Worm (Caenorhabditis elegans) whole organism, L2 larva: ENCODE measurements around the gene fbxa-86.
A peak's percentile ranks its signal among the peaks of the same experiment; 100 is the strongest.

Experiments
- F13H6.1 ChIP-seq: sonication (generic microtip); optimal IDR thresholded peaks from 2 replicates; lab custom pipeline; 2016; ENCODE audit warnings: missing genetic modification characterization, missing compliant biosample characterization
- Y55F3AM.14 ChIP-seq: fragments of 200-800 bp; sonication (Bioruptor generic); optimal IDR thresholded peaks from 2 replicates; lab custom pipeline; 2018; ENCODE audit warnings: mild to moderate bottlenecking, missing genetic modification characterization, missing compliant biosample characterization
- ZK546.5 ChIP-seq: sonication (generic microtip); optimal IDR thresholded peaks from 2 replicates; lab custom pipeline; 2017; ENCODE audit warnings: missing biosample characterization, missing genetic modification characterization
- alr-1 ChIP-seq: fragments of 150-350 bp; optimal IDR thresholded peaks from 2 replicates; lab custom pipeline; 2014; ENCODE audit warnings: missing biosample characterization, missing genetic modification characterization
- aly-2 ChIP-seq: fragments of 150-350 bp; optimal IDR thresholded peaks from 2 replicates; lab custom pipeline; 2014; ENCODE audit warnings: missing biosample characterization, missing genetic modification characterization
- blmp-1 ChIP-seq: sonication (generic microtip); optimal IDR thresholded peaks from 2 replicates; lab custom pipeline; 2017; ENCODE audit warnings: missing genetic modification characterization, mild to moderate bottlenecking, missing compliant biosample characterization, antibody characterized with exemption, moderate library complexity; ENCODE audit not compliant: insufficient read depth
- ceh-82 ChIP-seq: fragments of 150-350 bp; optimal IDR thresholded peaks from 2 replicates; lab custom pipeline; 2014; ENCODE audit warnings: missing biosample characterization, missing genetic modification characterization
- dmd-4 ChIP-seq: sonication (generic microtip); optimal IDR thresholded peaks from 2 replicates; lab custom pipeline; 2017; ENCODE audit warnings: missing biosample characterization, missing genetic modification characterization
- egl-27 ChIP-seq: sonication (generic microtip); optimal IDR thresholded peaks from 3 replicates; lab custom pipeline; 2017; ENCODE audit warnings: missing biosample characterization, missing genetic modification reagents, missing genetic modification characterization
- elt-3 ChIP-seq: sonication (generic microtip); optimal IDR thresholded peaks from 2 replicates; lab custom pipeline; 2017; ENCODE audit warnings: missing biosample characterization, missing genetic modification characterization
- fos-1 ChIP-seq: fragments of 150-350 bp; optimal IDR thresholded peaks from 2 replicates; lab custom pipeline; 2014; ENCODE audit warnings: missing biosample characterization, missing genetic modification characterization
- lin-13 ChIP-seq: fragments of 150-350 bp; optimal IDR thresholded peaks from 2 replicates; lab custom pipeline; 2014; ENCODE audit warnings: missing biosample characterization, missing genetic modification reagents, missing genetic modification characterization
- lin-39 ChIP-seq: fragments of 150-350 bp; optimal IDR thresholded peaks from 2 replicates; lab custom pipeline; 2014; ENCODE audit warnings: missing biosample characterization, missing genetic modification reagents, missing genetic modification characterization
- mbf-1 ChIP-seq: sonication (generic microtip); optimal IDR thresholded peaks from 2 replicates; lab custom pipeline; 2017; ENCODE audit warnings: missing biosample characterization, missing genetic modification characterization
- nhr-10 ChIP-seq: sonication (generic microtip); optimal IDR thresholded peaks from 2 replicates; lab custom pipeline; 2017; ENCODE audit warnings: missing biosample characterization, missing genetic modification characterization
- nhr-11 ChIP-seq: fragments of 150-350 bp; optimal IDR thresholded peaks from 2 replicates; lab custom pipeline; 2014; ENCODE audit warnings: missing biosample characterization, missing genetic modification characterization
- nhr-129 ChIP-seq: fragments of 150-350 bp; optimal IDR thresholded peaks from 2 replicates; lab custom pipeline; 2014; ENCODE audit warnings: missing biosample characterization, missing genetic modification characterization
- nhr-21 ChIP-seq: fragments of 150-350 bp; optimal IDR thresholded peaks from 2 replicates; lab custom pipeline; 2014; ENCODE audit warnings: missing biosample characterization, missing genetic modification characterization
- nhr-237 ChIP-seq: fragments of 150-350 bp; optimal IDR thresholded peaks from 2 replicates; lab custom pipeline; 2014; ENCODE audit warnings: missing biosample characterization, missing genetic modification characterization
- nhr-25 ChIP-seq: fragments of 150-350 bp; sonication (generic microtip); optimal IDR thresholded peaks from 3 replicates; lab custom pipeline; 2014; ENCODE audit warnings: missing biosample characterization, missing genetic modification characterization
- nhr-6 ChIP-seq: fragments of 150-350 bp; optimal IDR thresholded peaks from 2 replicates; lab custom pipeline; 2014; ENCODE audit warnings: missing biosample characterization, missing genetic modification characterization
- nhr-77 ChIP-seq: fragments of 150-350 bp; optimal IDR thresholded peaks from 2 replicates; lab custom pipeline; 2014; ENCODE audit warnings: missing biosample characterization, missing genetic modification characterization
- sem-4 ChIP-seq: fragments of 150-350 bp; optimal IDR thresholded peaks from 2 replicates; lab custom pipeline; 2014; ENCODE audit warnings: missing biosample characterization, missing genetic modification reagents, missing genetic modification characterization
- sma-3 ChIP-seq: sonication (generic microtip); optimal IDR thresholded peaks from 2 replicates; lab custom pipeline; 2016; ENCODE audit warnings: missing genetic modification reagents, missing genetic modification characterization, missing compliant biosample characterization
- sma-9 ChIP-seq, 2 experiments: fragments of 150-350 bp in 1 of 2; sonication (generic microtip) in 1 of 2; optimal IDR thresholded peaks; 2 replicates each; lab custom pipeline; 2014 to 2016; ENCODE audit warnings: missing genetic modification characterization in 2 of 2, mild to moderate bottlenecking in 1 of 2, missing biosample characterization in 1 of 2, missing compliant biosample characterization in 1 of 2, missing genetic modification reagents in 1 of 2, moderate library complexity in 1 of 2
- unc-39 ChIP-seq: fragments of 150-350 bp; optimal IDR thresholded peaks from 2 replicates; lab custom pipeline; 2014; ENCODE audit warnings: missing biosample characterization, missing genetic modification characterization
- unc-62 ChIP-seq: fragments of 150-350 bp; optimal IDR thresholded peaks from 2 replicates; lab custom pipeline; 2014; ENCODE audit warnings: missing biosample characterization, missing genetic modification reagents, missing genetic modification characterization
- zag-1 ChIP-seq: fragments of 150-350 bp; optimal IDR thresholded peaks from 2 replicates; lab custom pipeline; 2014; ENCODE audit warnings: missing biosample characterization, missing genetic modification characterization
- ztf-1 ChIP-seq: fragments of 200-800 bp; sonication (Bioruptor generic); conservative IDR thresholded peaks from 2 replicates; pipeline ENCODE4 v1.3.6; 2022; ENCODE audit warnings: missing genetic modification characterization, missing compliant biosample characterization
- ztf-11 ChIP-seq: sonication (generic microtip); optimal IDR thresholded peaks from 2 replicates; lab custom pipeline; 2017; ENCODE audit warnings: missing biosample characterization, missing genetic modification characterization
- ztf-4 ChIP-seq: fragments of 150-350 bp; optimal IDR thresholded peaks from 2 replicates; lab custom pipeline; 2014; ENCODE audit warnings: missing biosample characterization, missing genetic modification characterization

fbxa-86 gene

DNA sequence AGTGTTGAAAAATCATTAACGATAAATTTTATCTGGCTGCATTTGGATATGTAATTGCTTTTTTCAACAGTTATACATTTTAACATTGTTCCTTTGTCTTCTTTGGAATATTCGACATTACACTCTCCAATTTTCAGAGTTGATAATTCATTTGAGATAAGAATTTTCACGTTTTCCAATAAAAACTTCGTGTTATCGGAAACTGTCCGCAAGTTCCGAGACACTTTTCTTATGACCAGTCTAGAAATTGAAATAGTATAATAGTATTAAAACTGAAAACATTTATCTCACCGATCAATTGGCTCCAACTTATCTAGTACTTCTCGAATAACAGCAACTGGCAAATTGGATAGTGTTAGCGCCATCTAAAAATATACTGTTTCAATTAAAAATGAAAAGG, at the start of gene fbxa-86:
TSS of gene fbxa-86 (minus strand) at position 367 of the 400 bp plus-strand sequence.
- TF ChIP-seq lin-39 (no peak), fos-1 (peak; percentile 69)
- TF ChIP-seq, all 48 proteins: peak for 1

DNA sequence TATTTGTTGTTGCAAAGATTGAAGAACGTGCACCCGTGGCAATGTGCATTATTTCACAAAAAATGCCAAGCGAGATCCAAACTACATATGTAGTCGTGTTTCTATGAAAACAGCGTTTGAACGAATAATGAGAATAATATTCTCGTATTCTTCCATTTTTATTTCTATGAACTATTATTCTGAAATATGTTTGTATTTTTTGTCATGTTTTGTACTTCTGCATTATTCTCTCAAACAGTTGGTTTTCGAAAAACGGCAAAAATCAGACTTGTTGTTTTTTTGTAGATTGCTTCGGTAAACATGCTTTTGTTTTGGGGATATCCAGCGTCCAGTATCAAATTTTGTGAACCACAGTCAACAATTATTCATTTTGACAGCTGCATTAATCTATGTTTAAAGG, 48.4 kb upstream of the fbxa-86 start, which contains the start of gene clec-177:
TSS of gene clec-177 (plus strand) at position 301 of the 400 bp plus-strand sequence.
- TF ChIP-seq nhr-237 (tag; lab: Kevin White, UChicago): no peak
- TF ChIP-seq sma-9 (GFP tag; optimal IDR thresholded peaks at IDR 0.05; lab: Kevin White, UChicago): no peak
- TF ChIP-seq sma-9 (tag; optimal IDR thresholded peaks at IDR 0.05; lab: Kevin White, UChicago): no peak
- TF ChIP-seq nhr-129: no peak
- TF ChIP-seq nhr-77 (tag; lab: Kevin White, UChicago): no peak
- TF ChIP-seq elt-3 (tag; lab: Kevin White, UChicago): no peak
- no peak for TF ChIP-seq dmd-4
- no peak for TF ChIP-seq zag-1 (tag; lab: Kevin White, UChicago)
- TF ChIP-seq lin-39: no peak
- TF ChIP-seq ztf-11 (tag; lab: Kevin White, UChicago): no peak
- no peak for TF ChIP-seq ztf-4 (tag; lab: Kevin White, UChicago)

DNA sequence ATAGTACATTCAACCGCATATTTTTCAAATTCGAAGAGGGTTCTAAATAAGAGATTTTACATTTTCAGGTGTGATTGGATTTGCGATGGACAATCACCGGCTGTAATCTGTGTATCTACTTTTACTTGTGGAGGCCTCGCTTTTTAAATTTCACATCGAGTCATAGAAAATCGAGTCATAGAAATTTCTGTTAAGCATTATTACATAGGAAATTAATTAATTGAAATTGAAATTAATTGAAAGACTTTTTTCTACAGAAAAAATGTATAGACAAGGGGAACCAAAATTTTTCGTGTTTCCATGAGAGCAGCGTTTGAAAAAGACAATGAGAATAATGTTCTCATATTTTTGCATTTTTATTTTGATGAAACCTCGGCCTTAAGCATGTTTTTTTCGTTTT, 45.9 kb upstream of the fbxa-86 start, which contains the start of gene clec-176:
TSS of gene clec-176 (plus strand) at position 301 of the 400 bp plus-strand sequence.
- TF ChIP-seq unc-39 (tag; lab: Kevin White, UChicago) (no peak), fos-1 (no peak)
- TF ChIP-seq, all 48 proteins: peak for 0

DNA sequence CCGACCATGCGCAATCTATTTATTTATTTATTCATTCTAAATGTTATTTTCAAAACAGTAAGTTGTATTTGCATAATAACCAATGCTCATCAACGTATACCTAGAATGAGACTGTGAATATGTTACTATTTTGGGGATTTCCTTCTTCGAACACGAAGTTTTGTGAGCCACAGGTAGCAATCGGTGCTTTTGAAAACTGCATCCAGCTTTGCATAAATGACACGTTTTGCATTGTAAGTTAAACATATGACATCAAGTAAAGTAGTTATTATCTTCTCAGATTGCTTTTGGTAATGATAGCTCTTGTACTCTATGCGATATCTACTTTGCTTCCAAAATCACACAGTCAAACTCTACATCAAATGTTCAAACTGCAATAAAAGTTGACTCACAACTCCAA, 44.7 kb upstream of the fbxa-86 start, which contains the start of gene E03H12.4:
TSS of gene E03H12.4 (plus strand) at position 120 of the 400 bp plus-strand sequence.
- TF ChIP-seq unc-62 (GFP tag; lab: Kevin White, UChicago) (no peak), lin-39 (no peak), sem-4 (tag; lab: Kevin White, UChicago) (no peak), aly-2 (tag; lab: Kevin White, UChicago) (no peak), Y55F3AM.14 (GFP tag; lab: Kevin White, UChicago) (no peak), lin-13 (GFP tag; lab: Kevin White, UChicago) (no peak), ZK546.5 (tag; lab: Kevin White, UChicago) (no peak), blmp-1 (tag; lab: Kevin White, UChicago) (no peak), sma-3 (no peak), sma-9 (GFP tag; optimal IDR thresholded peaks at IDR 0.05; lab: Kevin White, UChicago) (no peak), sma-9 (tag; optimal IDR thresholded peaks at IDR 0.05; lab: Kevin White, UChicago) (no peak)

DNA sequence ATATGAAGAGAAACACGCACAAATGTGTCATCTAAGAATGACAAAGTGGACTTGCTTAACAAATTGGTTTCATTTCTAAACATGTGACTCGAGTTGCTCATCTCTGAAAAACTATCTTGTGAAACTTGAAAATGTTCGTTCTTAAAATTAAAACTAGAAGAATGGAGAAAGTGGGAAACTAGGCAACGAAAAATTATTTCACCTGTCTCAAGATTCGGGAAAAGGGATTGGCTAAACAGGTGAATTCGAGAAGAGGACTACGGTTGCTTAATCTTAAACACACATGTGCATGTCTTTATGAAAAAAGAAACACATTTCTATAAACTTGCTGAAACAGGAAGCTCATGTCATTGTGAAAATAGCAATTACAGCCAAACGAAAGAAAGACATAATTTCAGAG, 43.2 kb upstream of the fbxa-86 start, which contains the start of gene srz-24:
TSS of gene srz-24 (minus strand) at position 101 of the 400 bp plus-strand sequence.
- TF ChIP-seq ceh-82 (tag; lab: Kevin White, UChicago): no peak
- no peak for TF ChIP-seq nhr-11 (tag; lab: Kevin White, UChicago)
- no peak for TF ChIP-seq zag-1 (tag; lab: Kevin White, UChicago)
- no peak for TF ChIP-seq unc-62 (GFP tag; lab: Kevin White, UChicago)
- TF ChIP-seq lin-13 (GFP tag; lab: Kevin White, UChicago): no peak
- no peak for TF ChIP-seq F13H6.1 (tag; lab: Kevin White, UChicago)
- no peak for TF ChIP-seq nhr-6 (tag; lab: Kevin White, UChicago)
- no peak for TF ChIP-seq egl-27 (tag; lab: Kevin White, UChicago)
- TF ChIP-seq nhr-25 (tag; lab: Kevin White, UChicago): no peak
- TF ChIP-seq alr-1 (tag; lab: Kevin White, UChicago): no peak
- TF ChIP-seq nhr-21: no peak
- no peak for TF ChIP-seq ztf-1 (GFP tag; lab: Robert Waterston, UW)
- no peak for TF ChIP-seq sma-3
- TF ChIP-seq dmd-4: no peak
- TF ChIP-seq nhr-237 (tag; lab: Kevin White, UChicago): no peak
- no peak for TF ChIP-seq fos-1
- no peak for TF ChIP-seq mbf-1 (tag; lab: Kevin White, UChicago)

DNA sequence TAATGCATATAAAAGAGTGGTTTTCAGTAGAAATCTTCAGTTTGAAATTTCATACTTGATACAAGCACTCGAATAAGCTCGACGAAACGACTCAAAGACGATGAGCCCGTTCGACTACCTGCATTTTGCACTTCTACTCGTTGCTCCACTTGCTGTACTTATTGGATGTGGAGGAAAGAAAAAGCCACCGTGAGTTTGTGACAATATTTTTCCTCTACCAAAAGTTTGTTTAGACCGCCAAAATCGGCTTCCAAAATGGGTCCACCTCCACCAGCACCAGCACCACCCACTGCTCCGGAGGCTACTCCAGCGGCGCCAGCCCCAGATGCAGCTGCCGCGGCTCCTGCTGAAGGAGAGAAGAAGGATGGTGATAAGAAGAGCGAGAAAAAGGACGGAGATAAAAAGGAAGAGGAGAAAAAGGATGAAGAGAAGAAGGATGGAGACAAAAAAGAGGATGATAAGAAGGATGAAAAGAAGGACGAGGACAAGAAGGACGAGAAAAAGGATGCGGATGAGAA, 39.4 kb upstream of the fbxa-86 start, which contains the start of gene E03H12.5:
TSS of gene E03H12.5 (plus strand) at position 51 of the 518 bp plus-strand sequence.
- TF ChIP-seq fos-1: no peak
- TF ChIP-seq mbf-1 (tag; lab: Kevin White, UChicago): no peak
- no peak for TF ChIP-seq nhr-10 (tag; lab: Kevin White, UChicago)
- TF ChIP-seq, all 48 proteins: peak for 0
